Worm (Caenorhabditis elegans): Measurements from ENCODE around the gene B0280.7.
"Not testable (repeated sequence)": the region's sequence is repeated elsewhere in the genome, so short reads cannot be mapped to it uniquely, and the experiment has no call there.

The B0280.7 gene

DNA sequence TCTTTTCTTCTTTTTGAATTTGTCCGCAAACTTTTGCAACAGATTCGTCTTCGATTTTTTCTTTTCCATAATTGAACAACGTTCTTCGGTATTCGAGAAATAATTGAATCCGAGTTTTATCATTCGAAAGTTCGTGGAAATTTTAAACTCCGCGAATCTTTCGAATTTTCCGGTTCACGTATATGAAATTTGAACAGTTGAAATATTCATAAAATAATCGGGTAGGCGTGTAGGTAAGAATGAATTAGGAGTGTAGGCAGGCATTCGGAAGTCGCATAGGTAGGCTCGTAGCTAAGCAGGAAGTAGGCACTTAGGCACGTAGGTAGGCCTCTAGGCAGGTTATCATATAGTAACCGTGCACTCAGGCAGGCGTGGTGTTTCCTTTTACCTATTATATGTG, 26.5 kb upstream of the B0280.7 start, which contains the start of gene B0280.11:
B0280.11 (minus strand) TSS at position 101 of the 400 bp plus-strand sequence.
- TF ChIP-seq dao-5 (tag; optimal IDR thresholded peaks at IDR 0.05) (no peak), him-1 (tag; optimal IDR thresholded peaks at IDR 0.05) (no peak), W03F9.2 (tag; optimal IDR thresholded peaks at IDR 0.05) (no peak)

DNA sequence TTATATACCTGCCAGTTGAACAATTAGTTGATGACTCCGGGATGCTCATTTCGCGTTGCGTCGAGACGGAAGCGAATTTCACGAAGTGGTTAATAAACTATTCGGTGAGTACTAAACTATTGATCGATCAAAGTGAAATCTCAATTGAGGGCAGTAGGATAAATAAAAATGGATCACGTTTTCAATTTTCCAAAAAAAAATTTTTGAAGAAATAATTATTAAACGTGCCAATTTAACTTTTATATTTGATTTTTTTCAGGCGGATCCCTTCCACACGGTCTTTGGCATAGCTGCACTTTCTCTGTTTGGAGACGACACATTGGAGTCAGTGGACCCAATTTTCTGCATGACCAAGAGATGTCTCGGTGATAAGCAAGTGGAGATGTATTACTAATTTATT, 24.3 kb upstream of the B0280.7 start, which contains the start of gene B0280.17:
B0280.17 (minus strand) TSS at position 101 of the 400 bp plus-strand sequence.
- TF ChIP-seq W03F9.2 (tag; optimal IDR thresholded peaks at IDR 0.05) (no peak), him-1 (tag; optimal IDR thresholded peaks at IDR 0.05) (no peak), dao-5 (tag; optimal IDR thresholded peaks at IDR 0.05) (no peak)

DNA sequence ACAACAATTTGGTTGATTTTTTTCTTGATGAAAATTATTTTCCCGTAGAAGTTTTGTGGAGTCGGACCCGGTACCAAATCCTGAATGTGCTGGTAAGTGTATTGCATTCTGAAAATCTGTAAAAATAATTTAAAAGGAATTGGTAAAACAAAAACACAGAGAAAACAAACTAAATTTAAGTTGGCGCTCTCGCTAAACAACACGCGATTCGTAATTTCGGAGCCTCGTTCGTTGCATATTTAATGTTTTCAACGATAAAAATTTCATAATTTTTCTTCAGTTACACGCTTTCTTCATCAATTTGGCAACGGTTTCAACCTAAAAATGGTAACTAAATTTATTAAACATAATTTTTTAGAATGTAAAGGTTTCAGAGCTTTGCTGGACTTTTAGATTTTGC, 21.9 kb upstream of the B0280.7 start, which contains the start of the genes pot-1 and ggtb-1:
pot-1 (minus strand) TSS at position 120 of the 400 bp plus-strand sequence.
ggtb-1 (plus strand) TSS at position 208 of the 400 bp plus-strand sequence.
- no peak for TF ChIP-seq dao-5 (tag; optimal IDR thresholded peaks at IDR 0.05)
- no peak for TF ChIP-seq W03F9.2 (tag; optimal IDR thresholded peaks at IDR 0.05)
- no peak for TF ChIP-seq him-1 (tag; optimal IDR thresholded peaks at IDR 0.05)

DNA sequence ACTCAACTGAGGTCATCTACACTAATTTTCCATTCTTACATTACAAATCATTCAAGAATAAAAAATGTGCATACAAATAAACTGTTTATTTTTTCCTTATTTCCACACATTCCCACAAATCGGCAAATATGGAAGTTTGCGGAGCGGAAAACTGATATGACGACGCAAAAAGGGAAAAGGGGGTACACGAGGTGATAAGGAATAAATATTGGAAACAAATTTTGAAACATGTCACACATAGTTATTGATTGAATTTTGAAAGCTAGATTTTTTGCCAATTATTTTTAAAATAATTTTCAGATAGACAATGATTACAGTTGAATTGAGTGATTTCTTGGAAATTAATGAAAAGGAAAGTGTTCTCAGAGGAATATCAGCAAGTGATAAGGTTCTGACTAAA, 16.9 kb upstream of the B0280.7 start, which contains the start of gene viro-2:
viro-2 (plus strand) TSS at position 301 of the 400 bp plus-strand sequence.
- TF ChIP-seq him-1, W03F9.2, dao-5 (tag; optimal IDR thresholded peaks at IDR 0.05): not testable (repeated sequence)

DNA sequence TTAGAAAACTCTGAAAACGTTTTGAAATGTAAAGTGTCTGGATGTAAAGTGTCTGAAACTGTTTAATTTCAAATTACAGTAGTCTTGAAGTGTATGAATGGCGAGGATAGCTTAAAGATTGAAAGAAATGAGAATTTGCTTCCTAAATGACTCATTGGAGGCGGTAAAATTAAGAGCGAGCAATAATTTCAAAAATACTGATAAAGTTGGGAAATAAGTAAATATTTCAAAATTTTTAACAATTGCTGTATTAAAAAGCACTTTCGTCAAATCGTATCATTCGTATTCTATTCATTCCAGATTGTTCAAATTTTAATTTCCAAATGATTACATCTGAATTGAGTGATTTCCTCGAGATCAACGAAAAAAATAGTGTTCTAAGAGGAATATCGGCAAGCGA, 12.7 kb upstream of the B0280.7 start, which contains the start of gene B0280.2:
B0280.2 (plus strand) TSS at position 301 of the 400 bp plus-strand sequence.
- TF ChIP-seq dao-5 (tag; optimal IDR thresholded peaks at IDR 0.05) (no peak), W03F9.2 (tag; optimal IDR thresholded peaks at IDR 0.05) (no peak), him-1 (tag; optimal IDR thresholded peaks at IDR 0.05) (no peak)

DNA sequence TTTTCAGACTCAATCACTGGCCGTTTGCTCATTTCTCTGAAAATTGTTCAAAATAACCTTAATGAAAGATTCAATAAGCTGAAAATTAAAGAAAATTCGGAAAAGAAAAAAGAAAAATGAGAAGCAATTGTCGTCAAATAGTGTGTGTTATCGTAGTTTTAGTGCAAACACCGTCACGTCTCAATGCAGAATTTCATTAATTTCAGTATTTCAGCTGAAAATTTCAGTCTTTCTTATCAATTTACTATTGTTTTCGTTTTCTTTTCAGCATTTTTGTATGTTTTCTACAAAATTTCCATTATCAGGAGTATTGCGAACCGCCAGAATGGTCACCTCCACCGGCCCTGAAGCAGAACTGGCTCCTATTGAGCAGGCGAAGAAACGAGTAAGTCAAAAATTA, 11.2 kb upstream of the B0280.7 start, which contains the start of the genes B0280.9 and rpia-1:
B0280.9 (minus strand) TSS at position 36 of the 400 bp plus-strand sequence.
rpia-1 (plus strand) TSS at position 269 of the 400 bp plus-strand sequence.
- peak; percentile 59 for TF ChIP-seq W03F9.2 (tag; optimal IDR thresholded peaks at IDR 0.05)
- no peak for TF ChIP-seq him-1 (tag; optimal IDR thresholded peaks at IDR 0.05)
- no peak for TF ChIP-seq dao-5 (tag; optimal IDR thresholded peaks at IDR 0.05)

DNA sequence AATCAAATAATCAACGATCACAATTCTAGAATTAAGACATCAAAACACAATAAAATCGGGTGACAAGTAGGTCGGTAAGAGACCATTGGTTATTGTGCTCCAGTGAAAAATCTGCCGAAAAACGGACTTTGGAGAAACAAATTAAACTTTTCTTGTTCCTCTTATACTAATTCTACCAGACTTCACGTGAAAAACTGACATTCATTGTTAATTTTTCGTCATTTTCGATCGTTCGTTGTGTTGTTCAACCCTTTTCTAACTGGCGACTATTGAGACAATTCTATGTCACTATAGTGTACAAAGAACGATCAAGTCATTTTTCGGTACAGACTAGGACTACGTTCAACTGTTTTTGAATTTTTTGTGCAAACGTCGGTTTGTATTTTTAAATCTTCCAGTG, 8.8 kb upstream of the B0280.7 start:
- TF ChIP-seq W03F9.2 (tag; optimal IDR thresholded peaks at IDR 0.05) (no peak), dao-5 (tag; optimal IDR thresholded peaks at IDR 0.05) (no peak), him-1 (tag; optimal IDR thresholded peaks at IDR 0.05) (no peak)

DNA sequence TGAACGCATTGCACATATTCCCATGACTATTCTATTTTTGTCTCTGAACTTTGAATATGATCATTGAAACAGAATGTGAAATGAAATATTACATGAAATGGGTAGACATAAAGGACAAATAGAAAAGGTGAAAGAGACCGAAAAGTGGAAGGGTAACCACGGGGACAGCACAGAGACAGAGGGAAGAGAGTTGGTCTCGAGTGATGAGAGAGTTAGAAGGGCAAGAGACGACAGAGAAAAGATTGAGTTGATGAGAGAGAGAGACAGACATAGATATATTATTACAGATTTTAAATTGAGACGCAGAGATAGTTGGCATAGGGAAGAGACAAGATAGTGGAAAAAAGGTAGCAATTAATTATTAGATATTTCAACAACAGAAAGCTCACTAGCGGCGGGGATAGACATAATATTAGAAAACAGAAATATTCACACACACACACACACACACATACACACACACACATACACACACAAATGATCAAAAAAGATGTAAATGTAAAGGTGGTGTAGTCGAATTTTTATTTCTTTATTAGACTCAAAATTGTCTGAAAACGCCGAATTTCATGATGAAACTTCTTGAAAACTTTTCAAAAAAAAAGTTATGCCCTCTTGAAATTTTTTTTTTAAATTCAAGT, 5.0 kb upstream of the B0280.7 start:
- TF ChIP-seq W03F9.2 (tag; optimal IDR thresholded peaks at IDR 0.05) (peak; percentile 56), dao-5 (tag; optimal IDR thresholded peaks at IDR 0.05) (no peak), him-1 (tag; optimal IDR thresholded peaks at IDR 0.05) (no peak)

DNA sequence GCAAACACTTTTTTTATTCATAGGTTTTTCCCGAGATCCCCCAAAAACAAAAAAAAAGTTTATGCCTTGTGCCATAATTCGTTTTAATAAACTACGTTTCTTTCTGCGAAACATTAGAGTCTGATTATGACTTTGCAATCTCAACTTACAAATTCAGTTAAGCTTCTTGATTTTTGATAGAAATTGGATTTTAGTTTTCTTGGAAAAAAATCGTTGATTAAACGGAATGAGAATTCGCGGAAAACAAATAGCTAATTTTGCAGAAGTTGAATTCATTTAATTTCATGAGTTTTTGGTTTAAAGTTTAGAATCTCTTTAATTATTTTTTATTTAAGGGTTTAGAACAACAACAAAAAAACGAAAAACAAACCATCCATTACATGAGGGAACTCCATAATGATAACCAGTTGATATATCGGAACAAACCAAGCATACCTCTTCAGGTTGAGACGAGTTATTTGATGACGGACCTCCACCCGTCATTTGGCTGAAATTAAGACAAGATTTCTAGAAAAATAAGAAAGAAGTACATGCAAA, 3.3 kb upstream of the B0280.7 start, which contains the start of gene nhr-10:
nhr-10 (minus strand) TSS at position 487 of the 537 bp plus-strand sequence.
- TF ChIP-seq W03F9.2 (tag; optimal IDR thresholded peaks at IDR 0.05) (no peak), him-1 (tag; optimal IDR thresholded peaks at IDR 0.05) (no peak), dao-5 (tag; optimal IDR thresholded peaks at IDR 0.05) (no peak)

DNA sequence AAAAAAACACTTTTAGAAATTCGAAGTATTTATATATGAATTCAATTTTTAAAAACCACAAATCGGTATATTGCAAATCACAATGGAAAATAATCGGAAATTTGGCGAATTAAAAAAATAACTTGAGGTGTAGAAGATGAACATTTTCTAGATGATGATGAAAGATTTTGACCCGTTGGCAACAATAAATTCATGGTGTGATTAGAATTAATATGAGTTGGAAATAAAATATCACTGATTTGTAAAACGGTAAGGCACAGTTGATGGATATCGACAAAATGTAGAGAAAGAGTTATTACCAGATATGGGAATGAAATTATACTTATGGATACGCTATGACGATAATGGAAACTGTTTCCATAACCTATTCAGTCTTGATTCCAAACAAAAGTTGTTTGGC, 592 bp upstream of the B0280.7 start:
- no peak for TF ChIP-seq W03F9.2 (tag; optimal IDR thresholded peaks at IDR 0.05)
- no peak for TF ChIP-seq dao-5 (tag; optimal IDR thresholded peaks at IDR 0.05)
- TF ChIP-seq him-1 (tag; optimal IDR thresholded peaks at IDR 0.05) = no peak

DNA sequence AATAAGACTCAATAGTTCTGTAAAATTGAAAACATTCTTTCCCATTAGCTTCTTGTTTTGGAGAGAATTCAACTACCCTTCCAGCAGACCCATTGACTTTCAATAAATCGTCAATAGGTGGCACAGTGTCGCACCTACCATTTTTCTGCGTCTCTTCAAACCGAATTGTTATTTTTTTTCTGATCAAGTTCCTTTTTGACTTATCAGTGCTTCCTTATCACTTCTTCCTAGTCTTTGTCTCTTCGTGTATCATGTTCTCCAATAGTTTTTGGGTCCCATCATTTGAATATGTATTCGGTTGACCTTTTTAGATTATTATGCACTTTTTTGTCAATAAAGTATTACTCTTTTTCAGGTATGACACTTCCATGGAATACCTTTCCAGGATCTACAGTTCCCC, 3.7 kb downstream of the B0280.7 start, which contains the start of gene odd-1:
odd-1 (plus strand) TSS at position 349 of the 400 bp plus-strand sequence.
- TF ChIP-seq W03F9.2 (tag; optimal IDR thresholded peaks at IDR 0.05) (no peak), him-1 (tag; optimal IDR thresholded peaks at IDR 0.05) (no peak), dao-5 (tag; optimal IDR thresholded peaks at IDR 0.05) (no peak)

DNA sequence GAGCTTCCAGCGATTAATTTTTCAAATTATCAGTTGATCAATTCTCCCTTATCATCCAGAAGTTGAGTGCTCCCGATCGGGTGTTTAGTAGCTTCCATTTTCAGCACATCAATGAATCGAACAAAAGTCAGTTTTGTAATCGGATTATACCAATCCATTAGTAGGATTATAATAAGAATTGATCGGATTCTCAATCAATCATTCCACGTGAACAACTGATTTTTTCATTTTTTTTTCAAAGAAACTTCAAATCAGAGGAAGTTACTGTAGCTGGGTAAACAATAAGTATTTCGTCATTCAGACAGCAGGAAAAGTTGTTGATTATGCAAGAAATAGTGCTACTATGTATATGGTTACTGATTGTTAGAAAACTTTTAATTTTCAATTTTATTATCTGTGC, 4.8 kb downstream of the B0280.7 start:
- TF ChIP-seq dao-5 (tag; optimal IDR thresholded peaks at IDR 0.05) = no peak
- no peak for TF ChIP-seq him-1 (tag; optimal IDR thresholded peaks at IDR 0.05)
- no peak for TF ChIP-seq W03F9.2 (tag; optimal IDR thresholded peaks at IDR 0.05)

DNA sequence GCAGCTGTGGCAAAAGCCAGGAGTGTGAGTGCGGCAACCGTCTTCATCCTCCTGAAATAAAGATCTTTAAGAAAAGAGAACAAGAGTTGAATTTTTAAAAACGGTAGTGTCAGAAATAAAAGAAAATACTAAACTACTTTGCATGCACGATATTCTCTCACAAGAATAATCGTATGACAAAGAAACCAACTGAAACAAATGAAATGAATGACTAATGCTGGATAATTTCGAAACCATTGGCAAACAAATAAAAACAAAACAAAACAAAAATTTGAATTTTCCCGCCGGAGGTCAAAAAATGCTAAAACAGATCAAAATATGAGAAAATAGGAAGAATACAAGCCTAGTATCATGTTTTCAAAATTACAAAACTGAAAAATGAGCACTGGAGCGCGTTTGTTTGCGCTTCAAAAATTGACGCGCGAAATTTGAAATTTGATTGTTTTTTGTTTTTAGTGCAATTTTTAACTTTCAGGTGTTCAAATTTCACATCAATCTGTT, 7.7 kb downstream of the B0280.7 start, which contains the start of gene cpg-2:
cpg-2 (minus strand) TSS at position 51 of the 501 bp plus-strand sequence.
- TF ChIP-seq dao-5 (tag; optimal IDR thresholded peaks at IDR 0.05) (no peak), him-1 (tag; optimal IDR thresholded peaks at IDR 0.05) (no peak), W03F9.2 (tag; optimal IDR thresholded peaks at IDR 0.05) (no peak)
